Fruit fly (Drosophila melanogaster): ENCODE results near the gene CG31145.

The CG31145 gene

dm6 chr3R:23652525-23653108, 16.8 kb downstream of the CG31145 start (continued):
- no peak for TF ChIP-seq Blimp-1 (GFP tag; optimal IDR thresholded peaks at IDR 0.05)

dm6 chr3R:23649831-23650230, 19.6 kb downstream of the CG31145 start:
- TF ChIP-seq Fer1 (GFP tag; optimal IDR thresholded peaks at IDR 0.05) (no peak), CG8388 (GFP tag; optimal IDR thresholded peaks at IDR 0.05) (no peak), CG6813 (GFP tag; optimal IDR thresholded peaks at IDR 0.05) (no peak), CG14710 (tag; optimal IDR thresholded peaks at IDR 0.05) (no peak), Lhr (GFP tag; optimal IDR thresholded peaks at IDR 0.05) (no peak), sima (GFP tag; optimal IDR thresholded peaks at IDR 0.05) (no peak), so (GFP tag; IDR thresholded peaks at IDR 0.05) (no peak), CG8478 (optimal IDR thresholded peaks at IDR 0.05) (no peak), nau (GFP tag; optimal IDR thresholded peaks at IDR 0.05) (no peak), NFAT (GFP tag; IDR thresholded peaks at IDR 0.05) (no peak), kah (GFP tag; optimal IDR thresholded peaks at IDR 0.05) (no peak), row (GFP tag; IDR thresholded peaks at IDR 0.05) (no peak), Med (GFP tag) (peak; percentile 32), abd-A (tag; optimal IDR thresholded peaks at IDR 0.05) (peak; percentile 90), Ets65A (GFP tag) (peak; percentile 63), CG15696 (tag; optimal IDR thresholded peaks at IDR 0.05) (no peak), CG4424 (GFP tag; optimal IDR thresholded peaks at IDR 0.05) (no peak), CG17568 (GFP tag; optimal IDR thresholded peaks at IDR 0.05) (no peak), CG17359 (tag; optimal IDR thresholded peaks at IDR 0.05) (no peak), Antp (GFP tag; optimal IDR thresholded peaks at IDR 0.05) (no peak), CG4617 (GFP tag; optimal IDR thresholded peaks at IDR 0.05; ENCODE audit: borderline replicate concordance) (no peak), ap (GFP tag; IDR thresholded peaks at IDR 0.05) (no peak), tio (GFP tag; optimal IDR thresholded peaks at IDR 0.05) (no peak), Ada2b (GFP tag; IDR thresholded peaks at IDR 0.05) (no peak), Mrtf (GFP tag; IDR thresholded peaks at IDR 0.05) (no peak), CG13894 (tag; optimal IDR thresholded peaks at IDR 0.05) (peak; percentile 15), z (GFP tag; IDR thresholded peaks at IDR 0.05) (no peak), Taf1 (GFP tag; IDR thresholded peaks at IDR 0.05) (no peak), NfI (GFP tag; optimal IDR thresholded peaks at IDR 0.05) (no peak), crol (GFP tag; IDR thresholded peaks at IDR 0.05) (peak; percentile 48; the same call in 1 of the 2 replicates)

- TF ChIP-seq HLH4C (GFP tag; IDR thresholded peaks at IDR 0.05; ENCODE audit: partially characterized antibody) = no peak
- no peak for TF ChIP-seq ash1 (GFP tag; optimal IDR thresholded peaks at IDR 0.05)
- TF ChIP-seq NFAT (GFP tag; IDR thresholded peaks at IDR 0.05) = peak; percentile 65
- peak; percentile 6 for TF ChIP-seq MTF-1 (GFP tag; optimal IDR thresholded peaks at IDR 0.05; ENCODE audit: borderline replicate concordance)
- TF ChIP-seq CoRest (tag; optimal IDR thresholded peaks at IDR 0.05) = peak; percentile 60
- TF ChIP-seq eyg (GFP tag; optimal IDR thresholded peaks at IDR 0.05) = no peak
- no peak for TF ChIP-seq unc-4 (GFP tag; IDR thresholded peaks at IDR 0.05; ENCODE audit: partially characterized antibody)
- TF ChIP-seq psq (GFP tag; optimal IDR thresholded peaks at IDR 0.05) = no peak
- no peak for TF ChIP-seq lbe (GFP tag; optimal IDR thresholded peaks at IDR 0.05)
- TF ChIP-seq CG43689 (GFP tag; IDR thresholded peaks at IDR 0.05) = peak; percentile 54
- TF ChIP-seq ttk (GFP tag; IDR thresholded peaks at IDR 0.05) = peak; percentile 71
- TF ChIP-seq CG11560 (tag; IDR thresholded peaks at IDR 0.05) = no peak
- TF ChIP-seq Elba2 (GFP tag; optimal IDR thresholded peaks at IDR 0.05) = no peak
- no peak for TF ChIP-seq zen2 (GFP tag; IDR thresholded peaks at IDR 0.05; ENCODE audit: partially characterized antibody)
- no peak for TF ChIP-seq sug (tag; optimal IDR thresholded peaks at IDR 0.05)
- TF ChIP-seq CG3847 (GFP tag; IDR thresholded peaks at IDR 0.05) = peak; percentile 42; the same call in 1 of the 2 replicates
- TF ChIP-seq Meics (GFP tag; optimal IDR thresholded peaks at IDR 0.05) = peak; percentile 65
- TF ChIP-seq Aef1 (GFP tag; IDR thresholded peaks at IDR 0.05) = peak; percentile 74
- peak; percentile 57 for TF ChIP-seq slp2 (GFP tag; optimal IDR thresholded peaks at IDR 0.05)
- no peak for TF ChIP-seq vnd (GFP tag; IDR thresholded peaks at IDR 0.05; ENCODE audit: partially characterized antibody)
Measured at dm6 chr3R:23646183-23646582, 23.3 kb downstream of the CG31145 start.

Measured in whole organism, embryonic.